Fruit fly (Drosophila melanogaster): Measurements from ENCODE around the gene tzn.

DNA sequence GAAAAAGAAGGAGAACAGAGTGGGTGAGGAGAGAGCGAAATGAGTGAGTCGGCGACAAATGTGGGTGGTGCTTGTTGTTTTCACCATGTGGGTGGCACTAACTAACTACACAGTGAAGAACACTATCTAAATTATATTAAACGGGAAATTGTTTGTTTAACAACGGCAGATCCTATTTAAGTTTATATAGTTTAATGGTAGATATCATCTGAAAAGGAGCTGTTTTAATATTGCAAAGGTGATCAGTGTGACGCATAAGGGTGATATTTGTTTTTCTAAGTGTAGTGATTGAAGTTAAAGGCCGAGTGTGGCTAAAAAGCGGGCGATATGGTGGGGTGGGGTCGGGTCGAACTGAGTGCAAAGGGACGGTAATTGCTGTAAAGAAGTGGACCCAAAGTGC is 50.1 kb downstream of the tzn start:
- TF ChIP-seq CG7368 (GFP tag; optimal IDR thresholded peaks at IDR 0.05) (no peak), CG6854 (GFP tag; optimal IDR thresholded peaks at IDR 0.05) (no peak), CG16779 (tag; optimal IDR thresholded peaks at IDR 0.05) (no peak)
